Worm (Caenorhabditis elegans) whole organism, L4 larva: ENCODE results near the gene pyr-1.

Experiments used
- aha-1 ChIP-seq: fragments of 150-350 bp; peaks from one replicate; lab custom pipeline; 2014; ENCODE audit warnings: missing biosample characterization, missing genetic modification characterization
- aly-2 ChIP-seq: sonication (generic microtip); optimal IDR thresholded peaks from 2 replicates; lab custom pipeline; 2018; ENCODE audit warnings: missing biosample characterization, missing genetic modification characterization
- ama-1 ChIP-seq: fragments of 150-350 bp; optimal IDR thresholded peaks from 2 replicates; lab custom pipeline; 2014; ENCODE audit warnings: inconsistent platforms, mixed read lengths
- dmd-8 ChIP-seq: fragments of 200-800 bp; sonication (Bioruptor generic); IDR thresholded peaks from 2 replicates; pipeline ENCODE4 v1.3.6; 2022; ENCODE audit warnings: missing genetic modification characterization, missing compliant biosample characterization
- nhr-11 ChIP-seq: fragments of 150-350 bp; optimal IDR thresholded peaks from 2 replicates; lab custom pipeline; 2014; ENCODE audit warnings: missing biosample characterization, missing genetic modification characterization
- tag-97 ChIP-seq: fragments of 200-800 bp; sonication (Bioruptor generic); IDR thresholded peaks from 2 replicates; pipeline ENCODE4 v1.3.6; 2022; ENCODE audit warnings: missing genetic modification characterization, missing compliant biosample characterization

- TF ChIP-seq aly-2 (tag; lab: Kevin White, UChicago) (no peak), tag-97 (GFP tag; lab: Robert Waterston, UW) (no peak), dmd-8 (GFP tag; lab: Robert Waterston, UW) (no peak), nhr-11 (no peak), ama-1 (lab: Kevin White, UChicago) (no peak), aha-1 (tag; lab: Kevin White, UChicago) (no peak)
These were observed 52.8 kb downstream of the pyr-1 start, which contains the start of gene ceh-7 for ce11 chrII:8703729-8704128.
